Fruit fly (Drosophila melanogaster) whole organism, embryonic: Measurements from ENCODE around the gene Atg13.

ENCODE experiments used
- Abd-B ChIP-seq: fragments of 200-800 bp; sonication (Bioruptor generic); optimal IDR thresholded peaks from 2 replicates; lab custom pipeline; 2018; ENCODE audit warnings: missing biosample characterization, mild to moderate bottlenecking, missing genetic modification characterization, moderate library complexity
- Adf1 ChIP-seq: fragments of 200-800 bp; sonication (Bioruptor generic); IDR thresholded peaks from 2 replicates; pipeline ENCODE4 v1.3.6; 2022; ENCODE audit warnings: missing biosample characterization, missing genetic modification characterization
- B-H1 ChIP-seq: fragments of 200-800 bp; sonication (Bioruptor generic); IDR thresholded peaks from 3 replicates; pipeline ENCODE4 v1.3.6; 2022; ENCODE audit warnings: missing biosample characterization, missing genetic modification characterization
- B-H2 ChIP-seq: fragments of 200-800 bp; sonication (Bioruptor generic); optimal IDR thresholded peaks from 2 replicates; lab custom pipeline; 2018; ENCODE audit warnings: missing biosample characterization, mild to moderate bottlenecking, missing genetic modification characterization
- BEAF-32 ChIP-seq: fragments of 200-800 bp; sonication (Bioruptor generic); optimal IDR thresholded peaks from 3 replicates; lab custom pipeline; 2017; ENCODE audit warnings: missing biosample characterization, missing genetic modification characterization, mild to moderate bottlenecking, moderate library complexity, missing genetic modification reagents
- CG10366 ChIP-seq: fragments of 200-800 bp; sonication (Bioruptor generic); IDR thresholded peaks from 2 replicates; pipeline ENCODE4 v1.3.6; 2022; ENCODE audit warnings: missing biosample characterization, missing genetic modification characterization
- CG10543 ChIP-seq: fragments of 200-800 bp; sonication (Bioruptor generic); optimal IDR thresholded peaks from 3 replicates; lab custom pipeline; 2017; ENCODE audit warnings: missing biosample characterization, mild to moderate bottlenecking, missing genetic modification characterization, moderate library complexity
- CG11093 ChIP-seq: fragments of 200-800 bp; sonication (Bioruptor generic); IDR thresholded peaks from 3 replicates; pipeline ENCODE4 v1.3.6; 2022; ENCODE audit warnings: missing biosample characterization, missing genetic modification characterization
- CG1233 ChIP-seq: fragments of 200-800 bp; sonication (Bioruptor generic); optimal IDR thresholded peaks from 4 replicates; lab custom pipeline; 2018; ENCODE audit warnings: missing biosample characterization, mild to moderate bottlenecking, missing genetic modification characterization
- CG15269 ChIP-seq: fragments of 200-800 bp; sonication (Bioruptor generic); optimal IDR thresholded peaks from 2 replicates; lab custom pipeline; 2018; ENCODE audit warnings: missing biosample characterization, mild to moderate bottlenecking, missing genetic modification characterization, moderate library complexity
- CG1647 ChIP-seq: fragments of 200-800 bp; sonication (Bioruptor generic); optimal IDR thresholded peaks from 3 replicates; lab custom pipeline; 2016; ENCODE audit warnings: missing biosample characterization, missing genetic modification characterization
- CG17186 ChIP-seq: fragments of 200-800 bp; sonication (Bioruptor generic); optimal IDR thresholded peaks from 3 replicates; lab custom pipeline; 2017; ENCODE audit warnings: missing biosample characterization, missing genetic modification reagents, missing genetic modification characterization
- CG1832 ChIP-seq: fragments of 200-800 bp; sonication (Bioruptor generic); optimal IDR thresholded peaks from 2 replicates; lab custom pipeline; 2017; ENCODE audit warnings: missing biosample characterization, mild to moderate bottlenecking, missing genetic modification characterization, inconsistent platforms
- CG2875 ChIP-seq: fragments of 200-800 bp; sonication (Bioruptor generic); optimal IDR thresholded peaks from 2 replicates; lab custom pipeline; 2017; ENCODE audit warnings: missing biosample characterization, mild to moderate bottlenecking, missing genetic modification characterization, missing genetic modification reagents
- CG30403 ChIP-seq: fragments of 200-800 bp; sonication (Bioruptor generic); optimal IDR thresholded peaks from 3 replicates; lab custom pipeline; 2016; ENCODE audit warnings: missing biosample characterization, missing genetic modification characterization
- CG31224 ChIP-seq: fragments of 200-800 bp; sonication (Bioruptor generic); IDR thresholded peaks from 2 replicates; pipeline ENCODE4 v1.3.6; 2022; ENCODE audit warnings: missing biosample characterization, missing genetic modification characterization
- CG31365 ChIP-seq: fragments of 200-800 bp; sonication (Bioruptor generic); optimal IDR thresholded peaks from 2 replicates; lab custom pipeline; 2018; ENCODE audit warnings: missing biosample characterization, mild to moderate bottlenecking, missing genetic modification characterization
- CG3407 ChIP-seq: fragments of 200-800 bp; sonication (Bioruptor generic); optimal IDR thresholded peaks from 2 replicates; lab custom pipeline; 2018; ENCODE audit warnings: missing biosample characterization, mild to moderate bottlenecking, missing genetic modification characterization
- CG34422 ChIP-seq: fragments of 200-800 bp; sonication (Bioruptor generic); IDR thresholded peaks from 3 replicates; pipeline ENCODE4 v1.3.6; 2022; ENCODE audit warnings: missing biosample characterization, missing genetic modification characterization
- CG5180 ChIP-seq: fragments of 200-800 bp; sonication (Bioruptor generic); optimal IDR thresholded peaks from 3 replicates; lab custom pipeline; 2017; ENCODE audit warnings: missing biosample characterization, missing genetic modification characterization, mild to moderate bottlenecking, moderate library complexity, missing genetic modification reagents
- CG6175 ChIP-seq: fragments of 200-800 bp; sonication (Bioruptor generic); IDR thresholded peaks from 3 replicates; pipeline ENCODE4 v1.3.6; 2022; ENCODE audit warnings: missing biosample characterization, missing genetic modification characterization
- CG6272 ChIP-seq: fragments of 200-800 bp; sonication (Bioruptor generic); IDR thresholded peaks from 2 replicates; pipeline ENCODE4 v1.3.6; 2022; ENCODE audit warnings: missing biosample characterization, missing genetic modification characterization
- CG7357 ChIP-seq: fragments of 200-800 bp; sonication (Bioruptor generic); IDR thresholded peaks from 3 replicates; pipeline ENCODE4 v1.3.6; 2022; ENCODE audit warnings: missing biosample characterization, missing genetic modification characterization
- CG7372 ChIP-seq: fragments of 200-800 bp; sonication (Bioruptor generic); IDR thresholded peaks from 2 replicates; pipeline ENCODE4 v1.3.6; 2022; ENCODE audit warnings: missing biosample characterization, missing genetic modification characterization
- CG7928 ChIP-seq: fragments of 200-800 bp; sonication (Bioruptor generic); optimal IDR thresholded peaks from 2 replicates; lab custom pipeline; 2017; ENCODE audit warnings: missing biosample characterization, mild to moderate bottlenecking, missing genetic modification characterization
- CG8089 ChIP-seq: fragments of 200-800 bp; sonication (Bioruptor generic); optimal IDR thresholded peaks from 3 replicates; lab custom pipeline; 2016; ENCODE audit warnings: missing biosample characterization, missing genetic modification characterization
- CG9797 ChIP-seq: fragments of 200-800 bp; sonication (Bioruptor generic); optimal IDR thresholded peaks from 3 replicates; lab custom pipeline; 2018; ENCODE audit warnings: missing biosample characterization, mild to moderate bottlenecking, missing genetic modification characterization
- CG9932 ChIP-seq: fragments of 200-800 bp; sonication (Bioruptor generic); IDR thresholded peaks from 2 replicates; pipeline ENCODE4 v1.3.6; 2022; ENCODE audit warnings: missing biosample characterization, missing genetic modification characterization
- Dek ChIP-seq: fragments of 200-800 bp; sonication (Bioruptor generic); optimal IDR thresholded peaks from 3 replicates; lab custom pipeline; 2019; ENCODE audit warnings: missing biosample characterization, mild to moderate bottlenecking, missing genetic modification characterization, moderate library complexity
- Dp ChIP-seq: fragments of 200-800 bp; sonication (Bioruptor generic); optimal IDR thresholded peaks from 2 replicates; lab custom pipeline; 2018; ENCODE audit warnings: missing biosample characterization, mild to moderate bottlenecking, missing genetic modification characterization, moderate library complexity
- H15 ChIP-seq: fragments of 200-800 bp; sonication (Bioruptor generic); IDR thresholded peaks from 3 replicates; pipeline ENCODE4 v1.3.6; 2022; ENCODE audit warnings: missing biosample characterization, missing genetic modification characterization
- Lpt ChIP-seq: fragments of >200 bp; optimal IDR thresholded peaks from 2 replicates; lab custom pipeline; 2018; ENCODE audit warnings: missing biosample characterization, missing genetic modification characterization
- Oli ChIP-seq: fragments of 200-800 bp; sonication (Bioruptor generic); optimal IDR thresholded peaks from 2 replicates; lab custom pipeline; 2018; ENCODE audit warnings: missing biosample characterization, mild to moderate bottlenecking, missing genetic modification characterization, moderate library complexity
- Opbp ChIP-seq: fragments of 200-800 bp; sonication (Bioruptor generic); IDR thresholded peaks from 3 replicates; pipeline ENCODE4 v1.3.6; 2022; ENCODE audit warnings: missing biosample characterization, missing genetic modification characterization; ENCODE audit not compliant: partially characterized antibody
- Sin3A ChIP-seq: fragments of >200 bp; optimal IDR thresholded peaks from 2 replicates; lab custom pipeline; 2018
- Sox102F ChIP-seq: fragments of 200-800 bp; sonication (Bioruptor generic); optimal IDR thresholded peaks from 2 replicates; lab custom pipeline; 2018; ENCODE audit warnings: missing biosample characterization, mild to moderate bottlenecking, missing genetic modification characterization, moderate library complexity
- Tbp ChIP-seq: fragments of >200 bp; optimal IDR thresholded peaks from 2 replicates; lab custom pipeline; 2018; ENCODE audit warnings: missing biosample characterization, missing genetic modification characterization
- ap ChIP-seq: fragments of 200-800 bp; sonication (Bioruptor generic); IDR thresholded peaks from 2 replicates; pipeline ENCODE4 v1.3.6; 2022; ENCODE audit warnings: missing biosample characterization, missing genetic modification characterization
- btn ChIP-seq: fragments of 200-800 bp; sonication (Bioruptor generic); optimal IDR thresholded peaks from 2 replicates; lab custom pipeline; 2016; ENCODE audit warnings: missing biosample characterization, missing genetic modification characterization
- danr ChIP-seq: fragments of 200-800 bp; sonication (Bioruptor generic); IDR thresholded peaks from 2 replicates; pipeline ENCODE4 v1.3.6; 2022; ENCODE audit warnings: missing biosample characterization, missing genetic modification characterization
- gcm ChIP-seq: fragments of 200-800 bp; sonication (Bioruptor generic); optimal IDR thresholded peaks from 2 replicates; lab custom pipeline; 2019; ENCODE audit warnings: missing biosample characterization, mild to moderate bottlenecking, missing genetic modification characterization, moderate library complexity
- gfzf ChIP-seq: fragments of 200-800 bp; sonication (Bioruptor generic); optimal IDR thresholded peaks from 2 replicates; lab custom pipeline; 2016; ENCODE audit warnings: missing biosample characterization, mild to moderate bottlenecking, missing genetic modification characterization, moderate library complexity
- hbn ChIP-seq: fragments of 200-800 bp; sonication (Bioruptor generic); IDR thresholded peaks from 2 replicates; pipeline ENCODE4 v1.3.6; 2022; ENCODE audit warnings: missing biosample characterization, missing genetic modification characterization; ENCODE audit not compliant: partially characterized antibody
- jigr1 ChIP-seq: fragments of 200-800 bp; sonication (Bioruptor generic); IDR thresholded peaks from 3 replicates; pipeline ENCODE4 v1.3.6; 2022; ENCODE audit warnings: missing biosample characterization, missing genetic modification characterization
- lola ChIP-seq, 3 experiments: fragments of >200 bp in 2 of 3; fragments of 200-800 bp in 1 of 3; sonication (Bioruptor generic) in 1 of 3; optimal IDR thresholded peaks; 2 replicates each; lab custom pipeline; 2017 to 2019; ENCODE audit warnings: missing biosample characterization in 3 of 3, missing genetic modification characterization in 3 of 3, mild to moderate bottlenecking in 1 of 3, moderate library complexity in 1 of 3
- phol ChIP-seq: fragments of 200-800 bp; sonication (Bioruptor generic); optimal IDR thresholded peaks from 3 replicates; lab custom pipeline; 2018; ENCODE audit warnings: missing biosample characterization, mild to moderate bottlenecking, missing genetic modification characterization, moderate library complexity
- schlank ChIP-seq: fragments of 200-800 bp; sonication (Bioruptor generic); optimal IDR thresholded peaks from 2 replicates; lab custom pipeline; 2018; ENCODE audit warnings: missing biosample characterization, mild to moderate bottlenecking, missing genetic modification characterization
- sima ChIP-seq: fragments of 200-800 bp; sonication (Bioruptor generic); optimal IDR thresholded peaks from 2 replicates; lab custom pipeline; 2016; ENCODE audit warnings: missing biosample characterization, missing genetic modification characterization
- sqz ChIP-seq: fragments of 200-800 bp; sonication (Bioruptor generic); optimal IDR thresholded peaks from 3 replicates; lab custom pipeline; 2018; ENCODE audit warnings: missing biosample characterization, mild to moderate bottlenecking, missing genetic modification characterization
- vvl ChIP-seq: fragments of 200-800 bp; sonication (Bioruptor generic); IDR thresholded peaks from 2 replicates; pipeline ENCODE4 v1.3.6; 2022; ENCODE audit warnings: missing biosample characterization, missing genetic modification characterization
- zen2 ChIP-seq: fragments of 200-800 bp; sonication (Bioruptor generic); IDR thresholded peaks from 3 replicates; pipeline ENCODE4 v1.3.6; 2022; ENCODE audit warnings: missing biosample characterization, missing genetic modification characterization; ENCODE audit not compliant: partially characterized antibody

The Atg13 gene

dm6 chr3R:8340675-8341275 is 8.8 kb upstream of the Atg13 start, which contains the start of the genes COX7A and Arl2 (continued):
- TF ChIP-seq sqz (GFP tag; lab: Kevin White, UChicago) (no peak), lola (GFP tag; optimal IDR thresholded peaks at IDR 0.05; lab: Kevin White, UChicago) (no peak), H15 (GFP tag; lab: Robert Waterston, UW) (no peak), Lpt (GFP tag; lab: Kevin White, UChicago) (no peak), Sin3A (lab: Kevin White, UChicago) (peak; percentile 30), hbn (GFP tag; lab: Robert Waterston, UW) (peak; percentile 95), ap (GFP tag; lab: Robert Waterston, UW) (no peak), CG2875 (no peak), Oli (tag; lab: Kevin White, UChicago) (no peak), Dp (GFP tag; lab: Kevin White, UChicago) (peak; percentile 45), btn (GFP tag; lab: Kevin White, UChicago) (no peak), CG30403 (GFP tag; lab: Kevin White, UChicago) (no peak), Abd-B (GFP tag; lab: Kevin White, UChicago) (no peak), zen2 (GFP tag; lab: Robert Waterston, UW) (peak; percentile 95), CG11093 (GFP tag; lab: Robert Waterston, UW) (no peak), jigr1 (peak; percentile 27; the same call in 1 of the 3 replicates), CG7372 (GFP tag; lab: Robert Waterston, UW) (no peak), CG31224 (no peak), CG6272 (GFP tag; lab: Robert Waterston, UW) (no peak), CG1233 (no peak), CG15269 (tag; lab: Kevin White, UChicago) (no peak), gcm (GFP tag; lab: Kevin White, UChicago) (no peak), CG31365 (tag; lab: Kevin White, UChicago) (peak; percentile 8), CG8089 (GFP tag; lab: Kevin White, UChicago) (no peak), CG10366 (GFP tag; lab: Robert Waterston, UW) (no peak), schlank (tag; lab: Kevin White, UChicago) (no peak), CG7928 (no peak), Dek (tag; lab: Kevin White, UChicago) (no peak), vvl (GFP tag; lab: Robert Waterston, UW) (0 out of 2 replicates have a peak, but pooled peaks have one; percentile 39), B-H2 (GFP tag; lab: Kevin White, UChicago) (no peak), phol (tag; lab: Kevin White, UChicago) (peak; percentile 27), CG1647 (no peak), CG7357 (GFP tag; lab: Robert Waterston, UW) (no peak), CG5180 (GFP tag; lab: Kevin White, UChicago) (no peak), Opbp (GFP tag; lab: Robert Waterston, UW) (peak; percentile 98), BEAF-32 (GFP tag; lab: Kevin White, UChicago) (peak; percentile 93), CG1832 (GFP tag; lab: Kevin White, UChicago) (no peak), B-H1 (GFP tag; lab: Robert Waterston, UW) (no peak), gfzf (GFP tag; lab: Kevin White, UChicago) (peak; percentile 42), CG34422 (GFP tag; lab: Robert Waterston, UW) (no peak), CG17186 (no peak), Adf1 (GFP tag; lab: Robert Waterston, UW) (no peak), Tbp (GFP tag; lab: Kevin White, UChicago) (no peak), CG10543 (GFP tag; lab: Kevin White, UChicago) (no peak), danr (GFP tag; lab: Robert Waterston, UW) (no peak), CG6175 (GFP tag; lab: Robert Waterston, UW) (no peak), CG9932 (GFP tag; lab: Robert Waterston, UW) (no peak), CG9797 (no peak), sima (GFP tag; lab: Kevin White, UChicago) (no peak), CG3407 (GFP tag; lab: Kevin White, UChicago) (no peak), Sox102F (no peak)
